Worm (Caenorhabditis elegans) whole organism, L1 larva: Measurements from ENCODE around the gene F26A1.7.
A peak's percentile ranks its signal among the peaks of the same experiment; 100 is the strongest.

Experiments
- F16B12.6 ChIP-seq: fragments of 150-350 bp; optimal IDR thresholded peaks from 2 replicates; lab custom pipeline; 2014; ENCODE audit warnings: missing biosample characterization, missing genetic modification characterization
- blmp-1 ChIP-seq: fragments of 150-350 bp; optimal IDR thresholded peaks from 2 replicates; lab custom pipeline; 2014; ENCODE audit warnings: missing biosample characterization, missing genetic modification characterization
- elt-3 ChIP-seq, 6 experiments: fragments of 150-350 bp in 1 of 6; sonication (generic microtip); optimal IDR thresholded peaks; 2 replicates each; lab custom pipeline; 2017 to 2018; ENCODE audit warnings: missing biosample characterization in 6 of 6, missing genetic modification characterization in 6 of 6, inconsistent platforms in 1 of 6
- fos-1 ChIP-seq: fragments of 150-350 bp; optimal IDR thresholded peaks from 2 replicates; lab custom pipeline; 2014; ENCODE audit warnings: missing biosample characterization, missing genetic modification characterization
- lin-13 ChIP-seq: fragments of 150-350 bp; optimal IDR thresholded peaks from 2 replicates; lab custom pipeline; 2014; ENCODE audit warnings: missing biosample characterization, missing genetic modification reagents, missing genetic modification characterization
- lin-14 ChIP-seq: fragments of 200-800 bp; sonication (Bioruptor generic); optimal IDR thresholded peaks from 2 replicates; lab custom pipeline; 2018; ENCODE audit warnings: mild to moderate bottlenecking, missing genetic modification characterization, moderate library complexity, missing compliant biosample characterization
- lin-15B ChIP-seq: fragments of 150-350 bp; sonication (generic microtip); optimal IDR thresholded peaks from 3 replicates; lab custom pipeline; 2014; ENCODE audit warnings: missing biosample characterization, missing genetic modification characterization
- lin-35 ChIP-seq, 2 experiments: fragments of 150-350 bp; optimal IDR thresholded peaks; 2 replicates each; lab custom pipeline; 2014; ENCODE audit warnings: missing biosample characterization in 2 of 2, missing genetic modification characterization in 2 of 2, missing genetic modification reagents in 2 of 2
- lir-3 ChIP-seq: sonication (generic microtip); optimal IDR thresholded peaks from 2 replicates; lab custom pipeline; 2016; ENCODE audit warnings: mild to moderate bottlenecking, missing genetic modification characterization, moderate library complexity, missing compliant biosample characterization; ENCODE audit not compliant: poor library complexity
- mdl-1 ChIP-seq, 2 experiments: fragments of 150-350 bp; optimal IDR thresholded peaks; 2 replicates each; lab custom pipeline; 2014 to 2017; ENCODE audit warnings: missing biosample characterization in 2 of 2, missing genetic modification characterization in 2 of 2, inconsistent platforms in 1 of 2
- nhr-11 ChIP-seq: fragments of 150-350 bp; optimal IDR thresholded peaks from 2 replicates; lab custom pipeline; 2014; ENCODE audit warnings: missing biosample characterization, missing genetic modification characterization
- nhr-76 ChIP-seq: sonication (generic microtip); optimal IDR thresholded peaks from 2 replicates; lab custom pipeline; 2017; ENCODE audit warnings: missing biosample characterization, missing genetic modification characterization
- snpc-4 ChIP-seq: fragments of 150-350 bp; optimal IDR thresholded peaks from 2 replicates; lab custom pipeline; 2014; ENCODE audit warnings: missing biosample characterization, missing genetic modification characterization
- ztf-11 ChIP-seq, 2 experiments: sonication (generic microtip); optimal IDR thresholded peaks; 2 replicates each; lab custom pipeline; 2016 to 2017; ENCODE audit warnings: missing genetic modification characterization in 2 of 2, missing biosample characterization in 1 of 2, missing compliant biosample characterization in 1 of 2

- TF ChIP-seq nhr-76 (tag; lab: Kevin White, UChicago): no peak
- TF ChIP-seq mdl-1 (tag; optimal IDR thresholded peaks at IDR 0.05; lab: Kevin White, UChicago): no peak
- TF ChIP-seq blmp-1 (tag; lab: Kevin White, UChicago): peak; percentile 74
- no peak for TF ChIP-seq lir-3
- no peak for TF ChIP-seq nhr-11 (tag; lab: Kevin White, UChicago)
- TF ChIP-seq F16B12.6 (tag; lab: Kevin White, UChicago): peak; percentile 80
- no peak for TF ChIP-seq fos-1 (tag; lab: Kevin White, UChicago)
- peak; percentile 58 to 81 for TF ChIP-seq lin-35 (GFP tag; optimal IDR thresholded peaks at IDR 0.05; lab: Kevin White, UChicago)
- no peak for TF ChIP-seq lin-15B
- TF ChIP-seq elt-3 (tag; optimal IDR thresholded peaks at IDR 0.05; lab: Kevin White, UChicago): no peak
- no peak for TF ChIP-seq ztf-11 (tag; optimal IDR thresholded peaks at IDR 0.05; lab: Kevin White, UChicago)
- TF ChIP-seq lin-14 (GFP tag; lab: Kevin White, UChicago): no peak
- TF ChIP-seq lin-13: no peak
- no peak for TF ChIP-seq snpc-4
Observed at ce11 chrIII:4785714-4786113, 34.0 kb downstream of the F26A1.7 start, which contains the start of gene mel-28.
